Worm (Caenorhabditis elegans): Measurements from ENCODE around the gene srbc-49.
"Not testable (repeated sequence)": the region's sequence is repeated elsewhere in the genome, so short reads cannot be mapped to it uniquely, and the experiment has no call there.

DNA sequence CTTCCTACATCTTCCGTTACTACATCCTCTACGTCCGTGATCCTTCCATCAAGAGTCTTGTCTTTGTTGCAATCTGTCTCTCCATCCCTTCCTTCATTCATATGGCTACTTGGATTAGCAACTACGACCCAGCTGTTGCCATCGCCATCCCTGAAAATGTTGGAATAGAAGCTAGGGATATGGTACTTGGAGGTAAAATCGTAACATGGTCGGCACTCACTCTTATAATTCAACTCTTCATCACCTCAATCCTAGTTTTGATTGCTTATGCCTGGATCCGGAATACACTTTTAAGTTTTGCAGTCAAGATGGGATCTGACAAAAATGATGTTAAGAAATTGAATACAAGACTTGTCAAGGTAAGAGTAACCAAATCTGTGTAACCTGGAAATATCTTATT is 17.8 kb upstream of the srbc-49 start, which contains the start of gene T26E4.18:
- not testable (repeated sequence) for TF ChIP-seq sma-3 (GFP tag; optimal IDR thresholded peaks at IDR 0.05); sem-4 (tag; optimal IDR thresholded peaks at IDR 0.05); ZK546.5 (tag; optimal IDR thresholded peaks at IDR 0.05); skn-1 (tag; optimal IDR thresholded peaks at IDR 0.05); nhr-11 (tag; optimal IDR thresholded peaks at IDR 0.05)

Measured in whole organism, L2 larva.